Fruit fly (Drosophila melanogaster) whole organism: ENCODE measurements around the gene Cmpk.

Source experiments
- CG8478 ChIP-seq: fragments of >200 bp; optimal IDR thresholded peaks from 2 replicates; lab custom pipeline; 2018; ENCODE audit warnings: inconsistent platforms
- Dll ChIP-seq: fragments of >200 bp; optimal IDR thresholded peaks from 2 replicates; lab custom pipeline; 2017
- psq ChIP-seq: fragments of >200 bp; optimal IDR thresholded peaks from 2 replicates; lab custom pipeline; 2017
- usp ChIP-seq: fragments of >200 bp; optimal IDR thresholded peaks from 2 replicates; lab custom pipeline; 2017; ENCODE audit warnings: missing biosample characterization, missing genetic modification characterization, mixed read lengths

dm6 chr3R:26030562-26030961 is 24.7 kb downstream of the Cmpk start:
- TF ChIP-seq usp (GFP tag; lab: Kevin White, UChicago) (no peak), CG8478 (no peak), psq (lab: Kevin White, UChicago) (no peak), Dll (no peak)
